Worm (Caenorhabditis elegans): Measurements from ENCODE around the gene cyld-1.

DNA sequence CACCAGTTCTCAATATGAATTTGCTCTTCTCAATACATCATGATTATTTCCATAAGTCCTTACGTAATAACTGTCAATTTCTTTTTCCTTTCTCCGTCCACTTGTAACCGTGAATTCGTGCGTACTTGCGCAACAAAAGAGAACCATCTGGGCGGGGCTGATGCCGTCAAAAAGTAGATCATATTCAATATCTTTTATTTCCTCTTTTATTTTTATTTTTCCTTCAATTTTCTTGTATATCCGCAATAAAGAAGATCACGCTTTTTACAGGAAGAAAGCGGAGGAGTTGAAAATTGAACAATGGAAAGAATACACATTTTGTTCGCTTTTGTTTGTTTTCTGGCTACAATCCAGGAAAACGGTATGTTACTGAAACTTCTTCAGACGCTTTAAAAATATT, 17.6 kb downstream of the cyld-1 start, which contains the start of gene mam-7:
- TF ChIP-seq C04F5.9 (tag; optimal IDR thresholded peaks at IDR 0.05) (no peak), zag-1 (tag; optimal IDR thresholded peaks at IDR 0.05) (no peak)
